Worm (Caenorhabditis elegans): ENCODE data around the gene bcl-7.
A peak's percentile ranks its signal among the peaks of the same experiment; 100 is the strongest.

Gene bcl-7

ce11 chrIII:5943368-5944180 is 17.7 kb downstream of the bcl-7 start (continued):
- TF ChIP-seq nfya-1 (tag; optimal IDR thresholded peaks at IDR 0.05; ENCODE audit: borderline replicate concordance, insufficient read depth): no peak

DNA sequence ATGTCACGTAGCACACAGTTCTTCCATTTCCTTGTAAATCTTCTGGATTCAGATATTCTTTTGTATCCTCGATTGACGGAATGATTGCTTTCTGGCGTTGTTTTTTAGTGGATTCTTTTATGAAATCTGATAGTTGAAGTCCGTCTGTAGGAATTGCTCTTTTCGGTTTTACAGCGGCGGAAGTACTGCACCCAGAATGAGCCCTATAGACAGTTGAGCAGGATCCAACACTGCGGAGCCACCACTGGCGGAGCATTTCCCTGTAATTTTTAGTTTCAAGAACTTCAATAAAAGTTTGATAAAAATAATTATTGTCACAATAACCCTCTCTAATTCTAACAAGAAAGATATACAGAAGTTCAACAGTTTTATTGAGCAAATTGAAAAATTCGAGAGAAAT is 20.0 kb downstream of the bcl-7 start, which contains the start of gene F25B5.5:
F25B5.5 (minus strand) TSS at position 260 of the 400 bp plus-strand sequence.
- peak; percentile 53 for TF ChIP-seq ama-1 (optimal IDR thresholded peaks at IDR 0.05)
- no peak for TF ChIP-seq ama-1 (GFP tag; optimal IDR thresholded peaks at IDR 0.05)
- TF ChIP-seq lin-35 (GFP tag; optimal IDR thresholded peaks at IDR 0.05): peak in 1 of 3 experiments; percentile 32
- no peak for TF ChIP-seq egl-18 (GFP tag; IDR thresholded peaks at IDR 0.05)
- no peak for TF ChIP-seq cebp-1 (GFP tag; IDR thresholded peaks at IDR 0.05)
- peak; percentile 22 for TF ChIP-seq cebp-1 (tag; optimal IDR thresholded peaks at IDR 0.05)
- TF ChIP-seq zim-3 (tag; optimal IDR thresholded peaks at IDR 0.05): no peak
- TF ChIP-seq lin-26 (GFP tag; IDR thresholded peaks at IDR 0.05): 0 out of 2 replicates have a peak, but pooled peaks have one; percentile 32
- TF ChIP-seq madf-3 (GFP tag; IDR thresholded peaks at IDR 0.05): 0 out of 2 replicates have a peak, but pooled peaks have one; percentile 12
- TF ChIP-seq egl-44 (GFP tag; IDR thresholded peaks at IDR 0.05): 0 out of 2 replicates have a peak, but pooled peaks have one; percentile 27
- no peak for TF ChIP-seq F57A8.1 (GFP tag; optimal IDR thresholded peaks at IDR 0.05)
- TF ChIP-seq dpff-1 (tag; optimal IDR thresholded peaks at IDR 0.05): no peak
- TF ChIP-seq ekl-4 (GFP tag; IDR thresholded peaks at IDR 0.05): 0 out of 2 replicates have a peak, but pooled peaks have one; percentile 45
- no peak for TF ChIP-seq nfyb-1 (GFP tag; IDR thresholded peaks at IDR 0.05)
- TF ChIP-seq T26A5.8 (tag; optimal IDR thresholded peaks at IDR 0.05): no peak
- no peak for TF ChIP-seq gei-17 (GFP tag; optimal IDR thresholded peaks at IDR 0.05)

DNA sequence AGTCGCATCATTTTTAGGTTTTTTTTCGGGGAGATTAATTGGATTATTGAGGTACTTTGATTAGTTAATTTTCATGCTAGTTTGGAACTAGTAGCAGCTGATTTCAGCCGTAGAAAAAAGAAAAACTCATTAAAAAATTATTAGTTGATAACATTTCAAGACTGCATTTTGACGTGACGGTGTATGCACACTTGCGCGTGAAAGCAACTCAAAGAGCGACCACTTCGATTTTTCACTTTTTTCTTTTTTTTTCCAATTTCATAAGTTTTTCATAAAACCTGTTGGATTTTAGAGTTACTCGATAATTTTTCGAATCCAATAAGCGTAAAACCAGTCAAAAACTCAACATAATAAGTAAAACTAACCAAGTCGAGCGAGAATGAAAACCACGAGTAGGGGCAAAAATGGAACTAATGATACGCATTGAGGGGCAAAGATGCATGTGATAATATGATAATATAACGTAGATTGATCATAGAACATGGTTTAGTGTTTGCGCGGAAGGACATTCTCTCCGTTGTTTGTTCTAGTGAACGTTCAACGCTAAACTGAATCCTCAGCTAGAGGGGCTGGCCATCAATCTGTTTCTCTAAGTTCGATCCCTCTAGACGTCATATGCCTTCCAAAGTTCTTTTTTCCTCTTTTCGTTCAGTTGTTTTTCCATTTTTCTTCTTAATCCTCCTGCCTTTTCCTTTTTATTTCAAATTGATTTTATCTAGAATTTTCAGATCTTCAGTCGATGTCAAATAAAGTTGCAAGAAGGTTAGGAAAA is 22.5 kb downstream of the bcl-7 start, which contains the start of the genes F25B5.6 and F25B5.3:
F25B5.6 (minus strand) TSS at position 572 of the 772 bp plus-strand sequence.
F25B5.3 (plus strand) TSS at position 722 of the 772 bp plus-strand sequence.
- TF ChIP-seq F33H1.4 (GFP tag; IDR thresholded peaks at IDR 0.05): no peak
- TF ChIP-seq Y53G8AR.9 (GFP tag; conservative IDR thresholded peaks at IDR 0.05): 0 out of 2 replicates have a peak, but pooled peaks have one; percentile 23
- TF ChIP-seq xnd-1 (tag; optimal IDR thresholded peaks at IDR 0.05): no peak
- no peak for TF ChIP-seq akir-1 (GFP tag; optimal IDR thresholded peaks at IDR 0.05)
- TF ChIP-seq C17E4.6 (GFP tag; IDR thresholded peaks at IDR 0.05): no peak
- TF ChIP-seq cebp-1 (GFP tag; IDR thresholded peaks at IDR 0.05): no peak
- peak; percentile 18 for TF ChIP-seq cebp-1 (tag; optimal IDR thresholded peaks at IDR 0.05)
- no peak for TF ChIP-seq hlh-26 (GFP tag; conservative IDR thresholded peaks at IDR 0.05)
- TF ChIP-seq mcd-1 (GFP tag; IDR thresholded peaks at IDR 0.05): 0 out of 2 replicates have a peak, but pooled peaks have one; percentile 14
- peak; percentile 34 for TF ChIP-seq F23B12.7 (tag; optimal IDR thresholded peaks at IDR 0.05; ENCODE audit: insufficient read depth)
- no peak for TF ChIP-seq unc-62 (GFP tag; optimal IDR thresholded peaks at IDR 0.05)

ce11 chrIII:5948986-5949385 is 23.1 kb downstream of the bcl-7 start:
- TF ChIP-seq bed-2 (GFP tag; IDR thresholded peaks at IDR 0.05) (no peak), mcd-1 (GFP tag; IDR thresholded peaks at IDR 0.05) (no peak), pha-4 (tag; optimal IDR thresholded peaks at IDR 0.05) (no peak), lsl-1 (GFP tag; optimal IDR thresholded peaks at IDR 0.05) (no peak), lin-35 (GFP tag; optimal IDR thresholded peaks at IDR 0.05) (no peak), ztf-25 (GFP tag; IDR thresholded peaks at IDR 0.05) (no peak), ccch-3 (GFP tag; optimal IDR thresholded peaks at IDR 0.05) (no peak), unc-130 (GFP tag; optimal IDR thresholded peaks at IDR 0.05) (no peak), ztf-28 (GFP tag; IDR thresholded peaks at IDR 0.05) (no peak), K11D2.4 (GFP tag; IDR thresholded peaks at IDR 0.05) (no peak), F52B5.7 (tag; optimal IDR thresholded peaks at IDR 0.05) (no peak), rpc-1 (optimal IDR thresholded peaks at IDR 0.05) (no peak), rpc-1 (tag; optimal IDR thresholded peaks at IDR 0.05) (no peak), let-526 (GFP tag; IDR thresholded peaks at IDR 0.05) (no peak)
